Fruit fly (Drosophila melanogaster) whole organism, pupa: ENCODE results near the gene GluRIA.
A peak's percentile ranks its signal among the peaks of the same experiment; 100 is the strongest.

Experiments
- CG10348 ChIP-seq: fragments of 200-800 bp; sonication (Bioruptor generic); IDR thresholded peaks from 2 replicates; pipeline ENCODE4 v1.3.6; 2022; ENCODE audit warnings: missing biosample characterization, missing genetic modification characterization
- CG12605 ChIP-seq: fragments of 200-800 bp; sonication (Bioruptor generic); IDR thresholded peaks from 2 replicates; pipeline ENCODE4 v1.3.6; 2022; ENCODE audit warnings: missing biosample characterization, missing genetic modification characterization
- CG13204 ChIP-seq: fragments of 200-800 bp; sonication (Bioruptor generic); optimal IDR thresholded peaks from 2 replicates; lab custom pipeline; 2018; ENCODE audit warnings: missing biosample characterization, mild to moderate bottlenecking, missing genetic modification characterization, moderate library complexity
- CG14655 ChIP-seq: fragments of 200-800 bp; sonication (Bioruptor generic); optimal IDR thresholded peaks from 3 replicates; lab custom pipeline; 2017; ENCODE audit warnings: mild to moderate bottlenecking, missing biosample characterization, missing genetic modification reagents, missing genetic modification characterization
- CG15710 ChIP-seq: fragments of 200-800 bp; sonication (Bioruptor generic); optimal IDR thresholded peaks from 2 replicates; lab custom pipeline; 2018; ENCODE audit warnings: missing biosample characterization, mild to moderate bottlenecking, missing genetic modification characterization, moderate library complexity
- CG17806 ChIP-seq: fragments of 200-800 bp; sonication (Bioruptor generic); optimal IDR thresholded peaks from 2 replicates; lab custom pipeline; 2018; ENCODE audit warnings: missing biosample characterization, mild to moderate bottlenecking, missing genetic modification characterization, moderate library complexity
- CG32121 ChIP-seq: fragments of 200-800 bp; sonication (Bioruptor generic); IDR thresholded peaks from 2 replicates; pipeline ENCODE4 v1.3.6; 2022; ENCODE audit warnings: missing biosample characterization, missing genetic modification characterization
- CG34367 ChIP-seq: fragments of 200-800 bp; sonication (Bioruptor generic); optimal IDR thresholded peaks from 2 replicates; lab custom pipeline; 2018; ENCODE audit warnings: missing biosample characterization, mild to moderate bottlenecking, missing genetic modification characterization
- CG4496 ChIP-seq: fragments of 200-800 bp; sonication (Bioruptor generic); IDR thresholded peaks from 3 replicates; pipeline ENCODE4 v1.3.6; 2022; ENCODE audit warnings: missing biosample characterization, missing genetic modification characterization
- CG8159 ChIP-seq: fragments of 200-800 bp; sonication (Bioruptor generic); optimal IDR thresholded peaks from 3 replicates; lab custom pipeline; 2018; ENCODE audit warnings: missing biosample characterization, mild to moderate bottlenecking, missing genetic modification characterization, moderate library complexity
- CG8301 ChIP-seq: fragments of 200-800 bp; sonication (Bioruptor generic); optimal IDR thresholded peaks from 2 replicates; lab custom pipeline; 2018; ENCODE audit warnings: missing biosample characterization, mild to moderate bottlenecking, missing genetic modification characterization
- CG9948 ChIP-seq: fragments of 200-800 bp; sonication (Bioruptor generic); optimal IDR thresholded peaks from 2 replicates; lab custom pipeline; 2018; ENCODE audit warnings: missing biosample characterization, mild to moderate bottlenecking, missing genetic modification characterization, moderate library complexity
- D1 ChIP-seq: fragments of 200-800 bp; sonication (Bioruptor generic); optimal IDR thresholded peaks from 2 replicates; lab custom pipeline; 2018; ENCODE audit warnings: missing biosample characterization, mild to moderate bottlenecking, missing genetic modification characterization, moderate library complexity
- EcR ChIP-seq: fragments of 200-800 bp; sonication (Bioruptor generic); optimal IDR thresholded peaks from 3 replicates; lab custom pipeline; 2019; ENCODE audit warnings: missing biosample characterization, missing genetic modification characterization, mild to moderate bottlenecking, moderate library complexity, missing genetic modification reagents
- Ets98B ChIP-seq: fragments of 200-800 bp; sonication (Bioruptor generic); IDR thresholded peaks from 2 replicates; pipeline ENCODE4 v1.3.6; 2022; ENCODE audit warnings: missing biosample characterization, missing genetic modification characterization
- Pif1A ChIP-seq: fragments of 200-800 bp; sonication (Bioruptor generic); optimal IDR thresholded peaks from 3 replicates; lab custom pipeline; 2016; ENCODE audit warnings: missing biosample characterization, missing genetic modification characterization
- Pif1B ChIP-seq: fragments of 200-800 bp; sonication (Bioruptor generic); optimal IDR thresholded peaks from 3 replicates; lab custom pipeline; 2016; ENCODE audit warnings: missing biosample characterization, missing genetic modification characterization
- Snoo ChIP-seq: fragments of 200-800 bp; sonication (Bioruptor generic); optimal IDR thresholded peaks from 3 replicates; lab custom pipeline; 2017; ENCODE audit warnings: missing biosample characterization, mild to moderate bottlenecking, missing genetic modification characterization, inconsistent platforms
- fd96Ca ChIP-seq: fragments of 200-800 bp; sonication (Bioruptor generic); IDR thresholded peaks from 3 replicates; pipeline ENCODE4 v1.3.6; 2022; ENCODE audit warnings: missing biosample characterization, missing genetic modification characterization
- gl ChIP-seq: fragments of 200-800 bp; sonication (Bioruptor generic); optimal IDR thresholded peaks from 2 replicates; lab custom pipeline; 2018; ENCODE audit warnings: missing biosample characterization, mild to moderate bottlenecking, missing genetic modification characterization
- rn ChIP-seq: fragments of 200-800 bp; sonication (Bioruptor generic); IDR thresholded peaks from 2 replicates; pipeline ENCODE4 v1.3.6; 2022; ENCODE audit warnings: missing biosample characterization, missing genetic modification characterization

The GluRIA gene

DNA sequence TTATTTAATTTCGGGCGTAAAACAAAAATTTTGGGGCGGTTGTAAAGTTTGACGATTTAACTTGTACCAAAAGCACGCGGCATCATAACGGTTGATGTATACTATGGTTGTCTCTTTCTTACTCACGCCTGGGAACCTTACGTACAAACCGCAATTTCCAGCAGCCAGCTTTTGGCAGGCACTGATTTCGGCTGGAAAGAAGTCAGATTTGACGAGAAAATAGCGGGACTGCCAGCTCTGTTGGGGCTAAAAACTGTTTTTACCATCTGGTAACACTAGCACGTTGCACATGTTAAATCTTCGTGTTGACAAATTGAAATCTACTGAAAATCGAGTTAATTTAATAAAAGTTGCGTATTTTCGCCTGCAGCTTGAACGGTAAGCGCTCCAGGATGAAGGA is 17.9 kb upstream of the GluRIA start, which contains the start of gene zpg:
Gene zpg (minus strand): TSS at position 108 of the 400 bp plus-strand sequence.
- TF ChIP-seq CG8301 (tag; lab: Kevin White, UChicago) (no peak), CG4496 (GFP tag; lab: Robert Waterston, UW) (peak; percentile 46; the same call in 1 of the 3 replicates)

- TF ChIP-seq CG8159 (tag; lab: Kevin White, UChicago): no peak
- TF ChIP-seq CG4496 (GFP tag; lab: Robert Waterston, UW): 0 out of 3 replicates have a peak, but pooled peaks have one; percentile 12
- TF ChIP-seq CG10348 (GFP tag; lab: Robert Waterston, UW): no peak
- TF ChIP-seq Pif1A (GFP tag; lab: Kevin White, UChicago): no peak
- no peak for TF ChIP-seq CG8301 (tag; lab: Kevin White, UChicago)
- peak; percentile 38; the same call in 1 of the 2 replicates for TF ChIP-seq CG32121 (GFP tag; lab: Robert Waterston, UW)
- no peak for TF ChIP-seq CG13204
- no peak for TF ChIP-seq CG17806
- TF ChIP-seq EcR (GFP tag; lab: Kevin White, UChicago): no peak
- TF ChIP-seq CG12605 (GFP tag; lab: Robert Waterston, UW): peak; percentile 37; the same call in 1 of the 2 replicates
- TF ChIP-seq D1 (tag; lab: Kevin White, UChicago): no peak
- no peak for TF ChIP-seq CG15710
- no peak for TF ChIP-seq gl (tag; lab: Kevin White, UChicago)
- TF ChIP-seq CG14655 (GFP tag; lab: Kevin White, UChicago): no peak
Measured at dm6 chr3L:6608884-6609552, 14.8 kb upstream of the GluRIA start, which contains the start of gene axed. Gene axed (plus strand): TSS chr3L:6609325.

dm6 chr3L:6612637-6613036 is 11.2 kb upstream of the GluRIA start:
- TF ChIP-seq CG13204 (no peak), Snoo (no peak), fd96Ca (GFP tag; lab: Robert Waterston, UW) (0 out of 3 replicates have a peak, but pooled peaks have one; percentile 6), D1 (tag; lab: Kevin White, UChicago) (no peak), Pif1A (GFP tag; lab: Kevin White, UChicago) (no peak), CG4496 (GFP tag; lab: Robert Waterston, UW) (0 out of 3 replicates have a peak, but pooled peaks have one; percentile 12), CG10348 (GFP tag; lab: Robert Waterston, UW) (no peak)

DNA sequence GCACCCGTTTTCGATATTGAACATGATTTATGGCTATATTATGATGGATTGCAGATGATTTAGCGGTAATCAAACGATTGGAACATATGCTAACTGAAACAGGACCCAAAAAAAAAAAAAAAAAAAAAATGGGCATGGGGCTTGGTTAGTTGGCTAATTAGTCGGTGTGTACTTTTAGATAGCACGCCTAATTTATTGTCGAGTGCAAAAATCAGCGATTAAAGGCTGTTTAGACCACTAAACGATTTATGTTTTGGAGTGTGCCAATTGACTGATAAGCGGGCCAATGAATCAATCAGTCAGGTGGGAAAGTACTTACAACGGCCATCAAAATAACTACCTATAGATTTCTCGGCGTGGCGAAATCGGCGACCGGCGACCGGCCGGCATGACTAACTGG is 8.7 kb upstream of the GluRIA start:
- TF ChIP-seq CG15710: no peak
- no peak for TF ChIP-seq CG32121 (GFP tag; lab: Robert Waterston, UW)
- TF ChIP-seq fd96Ca (GFP tag; lab: Robert Waterston, UW): no peak
- no peak for TF ChIP-seq CG8301 (tag; lab: Kevin White, UChicago)
- TF ChIP-seq Ets98B: no peak
- no peak for TF ChIP-seq EcR (GFP tag; lab: Kevin White, UChicago)
- no peak for TF ChIP-seq CG9948
- no peak for TF ChIP-seq Pif1B (GFP tag; lab: Kevin White, UChicago)

DNA sequence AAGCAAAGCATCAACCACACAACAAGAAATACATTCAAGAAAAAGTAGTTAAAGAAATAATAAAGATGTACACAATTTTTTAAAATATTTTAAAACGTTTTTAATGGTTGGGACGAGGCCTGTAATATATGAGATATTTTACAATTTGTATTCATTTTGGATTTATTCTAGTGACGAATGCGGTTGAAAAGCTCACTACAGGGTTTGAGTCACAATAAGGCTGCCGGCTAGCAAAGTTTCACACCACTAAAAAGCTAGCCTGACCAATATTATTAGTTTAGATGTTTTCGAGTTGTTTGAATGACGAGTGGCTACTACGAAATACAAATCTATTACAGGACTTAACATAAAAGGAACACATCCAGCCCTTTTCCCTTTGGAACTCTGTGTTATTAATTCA is 4.8 kb upstream of the GluRIA start:
- TF ChIP-seq rn (GFP tag; lab: Robert Waterston, UW) (no peak), CG17806 (no peak), gl (tag; lab: Kevin White, UChicago) (no peak), CG32121 (GFP tag; lab: Robert Waterston, UW) (no peak), Snoo (no peak), CG8301 (tag; lab: Kevin White, UChicago) (no peak), fd96Ca (GFP tag; lab: Robert Waterston, UW) (no peak), CG14655 (GFP tag; lab: Kevin White, UChicago) (no peak), CG10348 (GFP tag; lab: Robert Waterston, UW) (no peak), D1 (tag; lab: Kevin White, UChicago) (no peak), CG9948 (no peak), CG15710 (no peak), CG4496 (GFP tag; lab: Robert Waterston, UW) (no peak)
- TF ChIP-seq, all 21 proteins: peak for 0

- TF ChIP-seq CG10348 (GFP tag; lab: Robert Waterston, UW): no peak
- TF ChIP-seq CG13204: no peak
- TF ChIP-seq Snoo: no peak
- no peak for TF ChIP-seq CG32121 (GFP tag; lab: Robert Waterston, UW)
- no peak for TF ChIP-seq D1 (tag; lab: Kevin White, UChicago)
- TF ChIP-seq CG15710: no peak
- no peak for TF ChIP-seq EcR (GFP tag; lab: Kevin White, UChicago)
- TF ChIP-seq Pif1B (GFP tag; lab: Kevin White, UChicago): no peak
- TF ChIP-seq CG8159 (tag; lab: Kevin White, UChicago): no peak
- TF ChIP-seq CG8301 (tag; lab: Kevin White, UChicago): no peak
- TF ChIP-seq Pif1A (GFP tag; lab: Kevin White, UChicago): no peak
- no peak for TF ChIP-seq rn (GFP tag; lab: Robert Waterston, UW)
- TF ChIP-seq CG34367: no peak
- TF ChIP-seq CG14655 (GFP tag; lab: Kevin White, UChicago): no peak
- TF ChIP-seq CG12605 (GFP tag; lab: Robert Waterston, UW): no peak
- TF ChIP-seq gl (tag; lab: Kevin White, UChicago): no peak
- no peak for TF ChIP-seq CG9948
- no peak for TF ChIP-seq fd96Ca (GFP tag; lab: Robert Waterston, UW)
- TF ChIP-seq Ets98B: no peak
Measured at dm6 chr3L:6665541-6665940, 41.7 kb downstream of the GluRIA start, which contains the start of gene eIF4E4. Gene eIF4E4 (minus strand): TSS chr3L:6665641.
